Worm (Caenorhabditis elegans) whole organism, L3 larva: ENCODE results near the gene C54D10.5.

Experiments used
- R02D3.7 ChIP-seq: fragments of 150-350 bp; optimal IDR thresholded peaks from 2 replicates; lab custom pipeline; 2014; ENCODE audit warnings: missing biosample characterization, missing genetic modification characterization
- ceh-16 ChIP-seq: sonication (generic microtip); optimal IDR thresholded peaks from 2 replicates; lab custom pipeline; 2017; ENCODE audit warnings: missing biosample characterization, missing genetic modification characterization
- ceh-28 ChIP-seq: fragments of 150-350 bp; optimal IDR thresholded peaks from 2 replicates; lab custom pipeline; 2014; ENCODE audit warnings: missing biosample characterization, missing genetic modification reagents, missing genetic modification characterization
- ceh-82 ChIP-seq: fragments of 150-350 bp; optimal IDR thresholded peaks from 2 replicates; lab custom pipeline; 2014; ENCODE audit warnings: missing biosample characterization, missing genetic modification characterization
- egl-27 ChIP-seq: sonication (generic microtip); optimal IDR thresholded peaks from 4 replicates; lab custom pipeline; 2017; ENCODE audit warnings: missing biosample characterization, missing genetic modification reagents, missing genetic modification characterization
- egl-5 ChIP-seq: fragments of 150-350 bp; optimal IDR thresholded peaks from 2 replicates; lab custom pipeline; 2017; ENCODE audit warnings: missing biosample characterization, missing genetic modification reagents, missing genetic modification characterization, inconsistent platforms
- elt-1 ChIP-seq: fragments of 150-350 bp; optimal IDR thresholded peaks from 2 replicates; lab custom pipeline; 2014; ENCODE audit warnings: missing biosample characterization, missing genetic modification characterization
- elt-2 ChIP-seq: sonication (generic microtip); optimal IDR thresholded peaks from 2 replicates; lab custom pipeline; 2016; ENCODE audit warnings: missing genetic modification reagents, mild to moderate bottlenecking, missing genetic modification characterization, missing compliant biosample characterization
- elt-3 ChIP-seq, 3 experiments: fragments of 150-350 bp in 1 of 3; sonication (generic microtip) in 2 of 3; optimal IDR thresholded peaks; 2 replicates in 2 of 3; 4 replicates in 1 of 3; lab custom pipeline; 2014 to 2017; ENCODE audit warnings: missing biosample characterization in 3 of 3, missing genetic modification characterization in 3 of 3
- eor-1 ChIP-seq, 2 experiments: fragments of 150-350 bp; optimal IDR thresholded peaks; 2 replicates each; lab custom pipeline; 2014 to 2018; ENCODE audit warnings: missing biosample characterization in 2 of 2, missing genetic modification characterization in 2 of 2
- fkh-10 ChIP-seq: sonication (generic microtip); optimal IDR thresholded peaks from 2 replicates; lab custom pipeline; 2017; ENCODE audit warnings: missing biosample characterization, missing genetic modification reagents, missing genetic modification characterization
- fkh-2 ChIP-seq: fragments of 150-350 bp; optimal IDR thresholded peaks from 2 replicates; lab custom pipeline; 2014; ENCODE audit warnings: missing biosample characterization, missing genetic modification reagents, missing genetic modification characterization
- fos-1 ChIP-seq: fragments of 150-350 bp; optimal IDR thresholded peaks from 2 replicates; lab custom pipeline; 2014; ENCODE audit warnings: missing biosample characterization, missing genetic modification characterization
- hmg-11 ChIP-seq: sonication (generic microtip); optimal IDR thresholded peaks from 2 replicates; lab custom pipeline; 2016; ENCODE audit warnings: missing genetic modification characterization, missing compliant biosample characterization
- jun-1 ChIP-seq: fragments of 150-350 bp; optimal IDR thresholded peaks from 2 replicates; lab custom pipeline; 2014; ENCODE audit warnings: missing biosample characterization, missing genetic modification reagents, missing genetic modification characterization
- mml-1 ChIP-seq: fragments of 150-350 bp; sonication (generic microtip); optimal IDR thresholded peaks from 3 replicates; lab custom pipeline; 2014; ENCODE audit warnings: missing biosample characterization, missing genetic modification characterization
- nfya-1 ChIP-seq: sonication (generic microtip); optimal IDR thresholded peaks from 2 replicates; lab custom pipeline; 2017; ENCODE audit warnings: missing genetic modification characterization, mild to moderate bottlenecking, missing compliant biosample characterization, antibody characterized with exemption, moderate library complexity; ENCODE audit not compliant: insufficient read depth
- nhr-11 ChIP-seq: fragments of 150-350 bp; optimal IDR thresholded peaks from 2 replicates; lab custom pipeline; 2014; ENCODE audit warnings: missing biosample characterization, missing genetic modification characterization
- nhr-25 ChIP-seq: sonication (generic microtip); optimal IDR thresholded peaks from 2 replicates; lab custom pipeline; 2017; ENCODE audit warnings: missing biosample characterization, missing genetic modification characterization
- nhr-28 ChIP-seq: fragments of 150-350 bp; optimal IDR thresholded peaks from 2 replicates; lab custom pipeline; 2014; ENCODE audit warnings: missing biosample characterization, missing genetic modification characterization
- nhr-67 ChIP-seq: fragments of 150-350 bp; optimal IDR thresholded peaks from 2 replicates; lab custom pipeline; 2014; ENCODE audit warnings: missing biosample characterization, missing genetic modification characterization
- nhr-76 ChIP-seq: fragments of 150-350 bp; sonication (generic microtip); optimal IDR thresholded peaks from 5 replicates; lab custom pipeline; 2014; ENCODE audit warnings: missing biosample characterization, missing genetic modification characterization
- nhr-77 ChIP-seq: fragments of 150-350 bp; optimal IDR thresholded peaks from 2 replicates; lab custom pipeline; 2014; ENCODE audit warnings: missing biosample characterization, missing genetic modification characterization
- pha-4 ChIP-seq: fragments of 150-350 bp; optimal IDR thresholded peaks from 2 replicates; lab custom pipeline; 2014; ENCODE audit warnings: missing biosample characterization, missing genetic modification reagents, missing genetic modification characterization
- pqm-1 ChIP-seq: fragments of 150-350 bp; optimal IDR thresholded peaks from 2 replicates; lab custom pipeline; 2017; ENCODE audit warnings: missing biosample characterization, missing genetic modification characterization, inconsistent platforms
- sea-2 ChIP-seq: fragments of 150-350 bp; sonication (generic microtip); optimal IDR thresholded peaks from 4 replicates; lab custom pipeline; 2014; ENCODE audit warnings: missing biosample characterization, missing genetic modification reagents, missing genetic modification characterization
- skn-1 ChIP-seq: fragments of 150-350 bp; optimal IDR thresholded peaks from 2 replicates; lab custom pipeline; 2014; ENCODE audit warnings: missing biosample characterization, missing genetic modification characterization
- snpc-4 ChIP-seq: fragments of 150-350 bp; optimal IDR thresholded peaks from 2 replicates; lab custom pipeline; 2014; ENCODE audit warnings: missing biosample characterization, missing genetic modification characterization
- tbx-2 ChIP-seq: sonication (generic microtip); optimal IDR thresholded peaks from 2 replicates; lab custom pipeline; 2016; ENCODE audit warnings: mild to moderate bottlenecking, missing genetic modification characterization, missing compliant biosample characterization
- unc-62 ChIP-seq: fragments of 150-350 bp; sonication (generic microtip); optimal IDR thresholded peaks from 4 replicates; lab custom pipeline; 2014; ENCODE audit warnings: missing biosample characterization, missing genetic modification reagents, missing genetic modification characterization
- zag-1 ChIP-seq: fragments of 150-350 bp; optimal IDR thresholded peaks from 2 replicates; lab custom pipeline; 2014; ENCODE audit warnings: missing biosample characterization, missing genetic modification characterization
- ztf-11 ChIP-seq: fragments of 150-350 bp; optimal IDR thresholded peaks from 2 replicates; lab custom pipeline; 2014; ENCODE audit warnings: missing biosample characterization, missing genetic modification characterization

C54D10.5 gene

ce11 chrV:12401383-12401782, 27.8 kb upstream of the C54D10.5 start, which contains the start of gene K01D12.7:
Gene K01D12.7, minus strand, starts transcription at chrV:12401483.
- TF ChIP-seq nhr-28 (tag; lab: Kevin White, UChicago) = no peak
- no peak for TF ChIP-seq egl-27 (tag; lab: Kevin White, UChicago)
- no peak for TF ChIP-seq skn-1 (tag; lab: Kevin White, UChicago)
- TF ChIP-seq eor-1 (tag; optimal IDR thresholded peaks at IDR 0.05; lab: Kevin White, UChicago) = no peak
- no peak for TF ChIP-seq elt-3 (tag; optimal IDR thresholded peaks at IDR 0.05; lab: Kevin White, UChicago)
- TF ChIP-seq tbx-2 (tag; lab: Kevin White, UChicago) = no peak
- TF ChIP-seq fkh-10 = no peak
- no peak for TF ChIP-seq fkh-2 (tag; lab: Kevin White, UChicago)
- TF ChIP-seq fos-1 = no peak
- TF ChIP-seq nhr-76 (tag; lab: Kevin White, UChicago) = no peak

- TF ChIP-seq skn-1 (tag; lab: Kevin White, UChicago) (no peak), snpc-4 (tag; lab: Kevin White, UChicago) (no peak), mml-1 (tag; lab: Kevin White, UChicago) (no peak), ceh-16 (tag; lab: Kevin White, UChicago) (no peak)
- TF ChIP-seq, all 47 proteins: peak for 0
These were observed 26.8 kb upstream of the C54D10.5 start, which contains the start of gene K01D12.8 for ce11 chrV:12402355-12402754. Gene K01D12.8, plus strand, starts transcription at chrV:12402655.

- TF ChIP-seq pha-4 (tag; lab: Kevin White, UChicago) = no peak
- TF ChIP-seq ceh-28 = no peak
- TF ChIP-seq nhr-25 (tag; lab: Kevin White, UChicago) = peak; percentile 54
These were observed 24.6 kb upstream of the C54D10.5 start, which contains the start of gene K01D12.9 for ce11 chrV:12404544-12404943. Gene K01D12.9, minus strand, starts transcription at chrV:12404644.

- TF ChIP-seq ceh-82 (no peak), sea-2 (GFP tag; lab: Kevin White, UChicago) (no peak), pqm-1 (no peak), snpc-4 (tag; lab: Kevin White, UChicago) (no peak)
- TF ChIP-seq, all 47 proteins: peak for 0
These were observed 23.2 kb upstream of the C54D10.5 start, which contains the start of gene K01D12.10 for ce11 chrV:12405929-12406328. Gene K01D12.10, plus strand, starts transcription at chrV:12406229.

ce11 chrV:12406514-12406913, 22.6 kb upstream of the C54D10.5 start:
- TF ChIP-seq ceh-82 = no peak
- no peak for TF ChIP-seq nhr-11 (tag; lab: Kevin White, UChicago)
- TF ChIP-seq ztf-11 = no peak
- TF ChIP-seq egl-27 (tag; lab: Kevin White, UChicago) = no peak
- TF ChIP-seq, all 47 proteins: peak for 0

- TF ChIP-seq ztf-11 (no peak), nhr-67 (tag; lab: Kevin White, UChicago) (no peak), fkh-2 (tag; lab: Kevin White, UChicago) (no peak), ceh-16 (tag; lab: Kevin White, UChicago) (no peak), zag-1 (no peak), elt-1 (tag; lab: Kevin White, UChicago) (no peak), nhr-77 (tag; lab: Kevin White, UChicago) (no peak), elt-2 (no peak), fkh-10 (no peak), egl-5 (tag; lab: Kevin White, UChicago) (no peak)
These were observed 20.6 kb upstream of the C54D10.5 start, which contains the start of gene cdr-4 for ce11 chrV:12408525-12408924. Gene cdr-4, minus strand, starts transcription at chrV:12408625.

- TF ChIP-seq hmg-11 (no peak), jun-1 (tag; lab: Kevin White, UChicago) (no peak), nhr-77 (tag; lab: Kevin White, UChicago) (no peak), elt-2 (peak; percentile 6), elt-1 (tag; lab: Kevin White, UChicago) (no peak), R02D3.7 (tag; lab: Kevin White, UChicago) (no peak), mml-1 (tag; lab: Kevin White, UChicago) (no peak), nhr-25 (tag; lab: Kevin White, UChicago) (no peak), nfya-1 (tag; lab: Kevin White, UChicago) (peak; percentile 0), pha-4 (tag; lab: Kevin White, UChicago) (peak; percentile 62), eor-1 (tag; optimal IDR thresholded peaks at IDR 0.05; lab: Kevin White, UChicago) (no peak), pqm-1 (peak; percentile 1), fos-1 (no peak), unc-62 (GFP tag; lab: Kevin White, UChicago) (no peak), nhr-28 (tag; lab: Kevin White, UChicago) (no peak), nhr-11 (tag; lab: Kevin White, UChicago) (no peak), egl-27 (tag; lab: Kevin White, UChicago) (no peak), nhr-67 (tag; lab: Kevin White, UChicago) (no peak)
These were observed 20.1 kb upstream of the C54D10.5 start for ce11 chrV:12408996-12409395.
